Fruit fly (Drosophila melanogaster): ENCODE data around the gene CG11594.
A peak's percentile ranks its signal among the peaks of the same experiment; 100 is the strongest.

Gene CG11594

DNA sequence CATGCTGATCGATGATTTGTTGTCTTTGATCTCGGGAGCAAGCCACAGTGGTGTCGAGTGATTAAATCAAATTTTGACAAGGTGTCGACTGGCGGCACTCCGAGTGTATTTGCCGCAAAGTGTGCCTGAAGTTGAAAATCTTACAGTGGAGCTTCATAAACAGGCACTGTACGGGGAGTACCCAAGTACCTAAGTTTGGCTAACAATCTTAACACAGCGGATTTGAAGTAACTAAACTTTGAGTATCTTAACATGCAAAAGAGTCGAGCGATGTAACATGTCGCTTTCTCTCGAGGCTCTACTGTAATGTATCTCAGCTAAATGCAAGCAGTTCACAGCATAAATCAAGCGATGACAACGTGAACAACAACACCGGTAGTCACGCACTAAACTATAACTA lies 9.1 kb downstream of the CG11594 start (continued):
- TF ChIP-seq ro (GFP tag; IDR thresholded peaks at IDR 0.05) = no peak; the same call in 1 of the 2 replicates
- peak; percentile 81 for TF ChIP-seq CG16815 (GFP tag; optimal IDR thresholded peaks at IDR 0.05)
- TF ChIP-seq hkb (optimal IDR thresholded peaks at IDR 0.05) = no peak
- TF ChIP-seq hkb (GFP tag; IDR thresholded peaks at IDR 0.05) = peak; percentile 65
- TF ChIP-seq HLH3B (GFP tag; IDR thresholded peaks at IDR 0.05) = peak; percentile 67
- TF ChIP-seq onecut (GFP tag; IDR thresholded peaks at IDR 0.05) = peak; percentile 44; the same call in 1 of the 2 replicates
- no peak for TF ChIP-seq CG42726 (GFP tag; IDR thresholded peaks at IDR 0.05; ENCODE audit: partially characterized antibody)
- TF ChIP-seq CG12659 (GFP tag; optimal IDR thresholded peaks at IDR 0.05) = peak; percentile 11
- TF ChIP-seq eyg (GFP tag; optimal IDR thresholded peaks at IDR 0.05) = no peak
- no peak for TF ChIP-seq caup (GFP tag; optimal IDR thresholded peaks at IDR 0.05; ENCODE audit: severe bottlenecking)
- TF ChIP-seq gro (GFP tag; optimal IDR thresholded peaks at IDR 0.05) = no peak
- TF ChIP-seq Med (GFP tag) = peak; percentile 90
- peak; percentile 58 for TF ChIP-seq ttk (GFP tag; IDR thresholded peaks at IDR 0.05)
- TF ChIP-seq zfh1 (GFP tag; IDR thresholded peaks at IDR 0.05) = peak; percentile 90
- TF ChIP-seq az2 (GFP tag; optimal IDR thresholded peaks at IDR 0.05) = peak; percentile 75
- TF ChIP-seq CG31388 (GFP tag; optimal IDR thresholded peaks at IDR 0.05) = peak; percentile 28
- TF ChIP-seq jumu (GFP tag; optimal IDR thresholded peaks at IDR 0.05) = peak; percentile 59
- no peak for TF ChIP-seq Atf6 (GFP tag; IDR thresholded peaks at IDR 0.05)
- no peak for TF ChIP-seq sc (optimal IDR thresholded peaks at IDR 0.05)
- TF ChIP-seq sc (GFP tag; optimal IDR thresholded peaks at IDR 0.05) = peak; percentile 67
- no peak for TF ChIP-seq zen2 (GFP tag; IDR thresholded peaks at IDR 0.05; ENCODE audit: partially characterized antibody)
- peak; percentile 36; the same call in 1 of the 3 replicates for TF ChIP-seq jigr1 (GFP tag; IDR thresholded peaks at IDR 0.05)
- peak; percentile 59 for TF ChIP-seq tgo (GFP tag; IDR thresholded peaks at IDR 0.05)
- TF ChIP-seq nau (GFP tag; optimal IDR thresholded peaks at IDR 0.05) = no peak
- peak; percentile 65 for TF ChIP-seq CG16863 (GFP tag; optimal IDR thresholded peaks at IDR 0.05)
- TF ChIP-seq Max (GFP tag; optimal IDR thresholded peaks at IDR 0.05) = no peak
- TF ChIP-seq dysf (GFP tag; IDR thresholded peaks at IDR 0.05) = peak; percentile 68
- TF ChIP-seq tap (tag; optimal IDR thresholded peaks at IDR 0.05) = peak; percentile 18
- TF ChIP-seq crol (GFP tag; IDR thresholded peaks at IDR 0.05) = peak; percentile 21; the same call in 1 of the 2 replicates
- peak; percentile 39 for TF ChIP-seq mam (GFP tag; optimal IDR thresholded peaks at IDR 0.05)
- TF ChIP-seq HHEX (GFP tag; optimal IDR thresholded peaks at IDR 0.05) = peak; percentile 35
- TF ChIP-seq CG6765 (GFP tag; optimal IDR thresholded peaks at IDR 0.05) = no peak
- TF ChIP-seq CG9876 (GFP tag; optimal IDR thresholded peaks at IDR 0.05) = no peak
- no peak for TF ChIP-seq Dll (GFP tag; IDR thresholded peaks at IDR 0.05; ENCODE audit: partially characterized antibody)
- peak; percentile 70 for TF ChIP-seq CG7839 (tag; optimal IDR thresholded peaks at IDR 0.05)
- TF ChIP-seq nmo (GFP tag; optimal IDR thresholded peaks at IDR 0.05) = peak; percentile 79
- TF ChIP-seq mld (GFP tag; IDR thresholded peaks at IDR 0.05; ENCODE audit: partially characterized antibody) = no peak
- TF ChIP-seq Trl (optimal IDR thresholded peaks at IDR 0.05) = no peak
- TF ChIP-seq Trl (GFP tag; optimal IDR thresholded peaks at IDR 0.05) = peak; percentile 60
- TF ChIP-seq CG3847 (GFP tag; IDR thresholded peaks at IDR 0.05) = peak; percentile 39; the same call in 1 of the 2 replicates
- TF ChIP-seq CG1647 (GFP tag; optimal IDR thresholded peaks at IDR 0.05) = no peak
- no peak for TF ChIP-seq crp (GFP tag; optimal IDR thresholded peaks at IDR 0.05)
- TF ChIP-seq nerfin-1 (tag; optimal IDR thresholded peaks at IDR 0.05) = peak; percentile 56
- TF ChIP-seq CG5245 (GFP tag; optimal IDR thresholded peaks at IDR 0.05) = peak; percentile 69
- TF ChIP-seq CG9932 (GFP tag; IDR thresholded peaks at IDR 0.05) = no peak
- no peak for TF ChIP-seq fu2 (GFP tag; optimal IDR thresholded peaks at IDR 0.05)
- TF ChIP-seq TFAM (GFP tag; optimal IDR thresholded peaks at IDR 0.05) = no peak
- no peak for TF ChIP-seq corto (GFP tag; optimal IDR thresholded peaks at IDR 0.05)
- TF ChIP-seq unc-4 (GFP tag; IDR thresholded peaks at IDR 0.05; ENCODE audit: partially characterized antibody) = no peak
- TF ChIP-seq CG2678 (tag; optimal IDR thresholded peaks at IDR 0.05) = peak; percentile 59
- TF ChIP-seq CG1233 (GFP tag; optimal IDR thresholded peaks at IDR 0.05) = peak; percentile 60
- no peak for TF ChIP-seq MESR4 (GFP tag; optimal IDR thresholded peaks at IDR 0.05)

Data from whole organism, embryonic.